Worm (Caenorhabditis elegans): ENCODE data around the gene tbc-3.

DNA sequence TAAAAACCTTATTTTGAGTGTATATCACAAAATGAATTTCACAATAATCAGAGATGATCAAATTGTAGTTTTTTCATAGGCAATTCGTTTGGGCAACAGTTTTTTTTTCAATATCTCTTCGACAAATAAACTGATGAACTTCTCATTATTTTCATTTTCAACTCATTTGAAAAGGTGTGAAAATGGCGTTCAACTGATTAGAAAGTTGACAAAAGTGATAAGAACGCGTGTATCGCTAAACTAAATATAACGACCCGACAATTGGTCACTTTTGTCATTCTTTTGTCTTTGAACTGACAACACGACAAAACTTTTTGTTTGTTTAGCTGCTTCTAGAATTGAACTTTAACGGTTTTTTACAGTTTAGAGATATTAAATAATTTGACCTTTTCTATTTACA lies 43.9 kb upstream of the tbc-3 start:
- TF ChIP-seq cog-1 (tag; optimal IDR thresholded peaks at IDR 0.05) (no peak), ztf-29 (GFP tag; IDR thresholded peaks at IDR 0.05) (no peak), ref-1 (GFP tag; conservative IDR thresholded peaks at IDR 0.05) (no peak)

All from whole organism, midembryonic.